Worm (Caenorhabditis elegans) whole organism, young adult: ENCODE data around the gene F17A9.5.

Source experiments
- C17E4.6 ChIP-seq: fragments of 200-800 bp; sonication (Bioruptor generic); IDR thresholded peaks from 2 replicates; pipeline ENCODE4 v1.3.6; 2022; ENCODE audit warnings: missing genetic modification reagents, missing genetic modification characterization, missing compliant biosample characterization
- F57A8.1 ChIP-seq: fragments of 200-800 bp; sonication (Bioruptor generic); optimal IDR thresholded peaks from 2 replicates; lab custom pipeline; 2018; ENCODE audit warnings: mild to moderate bottlenecking, missing genetic modification characterization, moderate library complexity, missing compliant biosample characterization
- F57C9.4 ChIP-seq: sonication (generic microtip); optimal IDR thresholded peaks from 2 replicates; lab custom pipeline; 2017; ENCODE audit warnings: mild to moderate bottlenecking, missing genetic modification characterization, missing compliant biosample characterization
- T07F8.4 ChIP-seq: sonication (generic microtip); optimal IDR thresholded peaks from 2 replicates; lab custom pipeline; 2016; ENCODE audit warnings: mild to moderate bottlenecking, missing genetic modification characterization, moderate library complexity, missing compliant biosample characterization
- Y53G8AR.9 ChIP-seq: fragments of 200-800 bp; sonication (Bioruptor generic); conservative IDR thresholded peaks from 2 replicates; pipeline ENCODE4 v1.3.6; 2022; ENCODE audit warnings: missing genetic modification reagents, missing genetic modification characterization, missing compliant biosample characterization
- Y67H2A.10 ChIP-seq: fragments of 200-800 bp; sonication (Bioruptor generic); conservative IDR thresholded peaks from 2 replicates; pipeline ENCODE4 v1.3.6; 2022; ENCODE audit warnings: missing genetic modification reagents, missing genetic modification characterization, missing compliant biosample characterization
- Y95B8A.8 ChIP-seq: fragments of 200-800 bp; sonication (Bioruptor generic); IDR thresholded peaks from 2 replicates; pipeline ENCODE4 v1.3.6; 2022; ENCODE audit warnings: missing genetic modification reagents, missing genetic modification characterization, missing compliant biosample characterization
- ama-1 ChIP-seq, 3 experiments: fragments of 150-350 bp in 1 of 3; sonication (generic microtip) in 2 of 3; optimal IDR thresholded peaks; 2 replicates each; lab custom pipeline; 2014 to 2018; ENCODE audit warnings: missing biosample characterization in 2 of 3, missing genetic modification characterization in 2 of 3, missing genetic modification reagents in 2 of 3
- aptf-2 ChIP-seq: fragments of 200-800 bp; sonication (Bioruptor generic); conservative IDR thresholded peaks from 2 replicates; pipeline ENCODE4 v1.3.6; 2022; ENCODE audit warnings: missing genetic modification reagents, missing genetic modification characterization, missing compliant biosample characterization
- atf-7 ChIP-seq: sonication (generic microtip); optimal IDR thresholded peaks from 2 replicates; lab custom pipeline; 2017; ENCODE audit warnings: mild to moderate bottlenecking, missing genetic modification characterization, missing compliant biosample characterization
- athp-1 ChIP-seq: sonication (generic microtip); optimal IDR thresholded peaks from 2 replicates; lab custom pipeline; 2017; ENCODE audit warnings: mild to moderate bottlenecking, missing genetic modification characterization, missing compliant biosample characterization
- cebp-1 ChIP-seq, 2 experiments: fragments of 200-800 bp in 1 of 2; sonication (Bioruptor generic) in 1 of 2; sonication (generic microtip) in 1 of 2; IDR thresholded peaks in 1 of 2; optimal IDR thresholded peaks in 1 of 2; 2 replicates each; pipeline versions ENCODE4 v1.3.6 to Lab custom; 2017 to 2022; ENCODE audit warnings: missing compliant biosample characterization in 2 of 2, missing genetic modification characterization in 2 of 2, mild to moderate bottlenecking in 1 of 2, missing genetic modification reagents in 1 of 2, moderate library complexity in 1 of 2
- ceh-27 ChIP-seq: fragments of 200-800 bp; sonication (Bioruptor generic); optimal IDR thresholded peaks from 2 replicates; lab custom pipeline; 2018; ENCODE audit warnings: mild to moderate bottlenecking, missing genetic modification characterization, moderate library complexity, missing compliant biosample characterization
- ceh-40 ChIP-seq: fragments of 200-800 bp; sonication (Bioruptor generic); IDR thresholded peaks from 2 replicates; pipeline ENCODE4 v1.3.6; 2022; ENCODE audit warnings: missing genetic modification characterization, missing compliant biosample characterization
- dpl-1 ChIP-seq: fragments of 150-350 bp; optimal IDR thresholded peaks from 2 replicates; lab custom pipeline; 2014; ENCODE audit warnings: missing biosample characterization, missing genetic modification reagents, missing genetic modification characterization
- fkh-3 ChIP-seq: sonication (generic microtip); optimal IDR thresholded peaks from 2 replicates; lab custom pipeline; 2016; ENCODE audit warnings: mild to moderate bottlenecking, missing genetic modification characterization, missing compliant biosample characterization
- gei-17 ChIP-seq: fragments of 200-800 bp; sonication (Bioruptor generic); optimal IDR thresholded peaks from 2 replicates; lab custom pipeline; 2018; ENCODE audit warnings: mild to moderate bottlenecking, missing genetic modification characterization, missing compliant biosample characterization
- him-1 ChIP-seq: sonication (generic microtip); optimal IDR thresholded peaks from 2 replicates; lab custom pipeline; 2016; ENCODE audit warnings: missing genotype, missing genetic modification reagents, missing genetic modification characterization, missing compliant biosample characterization
- hmg-1.2 ChIP-seq: fragments of 200-800 bp; sonication (Bioruptor generic); IDR thresholded peaks from 2 replicates; pipeline ENCODE4 v1.3.6; 2022; ENCODE audit warnings: missing genetic modification reagents, missing genetic modification characterization, missing compliant biosample characterization
- hmg-20 ChIP-seq: fragments of 200-800 bp; sonication (Bioruptor generic); IDR thresholded peaks from 2 replicates; pipeline ENCODE4 v1.3.6; 2022; ENCODE audit warnings: missing genetic modification reagents, missing genetic modification characterization, missing compliant biosample characterization
- lin-26 ChIP-seq: fragments of 200-800 bp; sonication (Bioruptor generic); IDR thresholded peaks from 2 replicates; pipeline ENCODE4 v1.3.6; 2022; ENCODE audit warnings: missing genetic modification reagents, missing genetic modification characterization, missing compliant biosample characterization
- mes-4 ChIP-seq: sonication (generic microtip); optimal IDR thresholded peaks from 2 replicates; lab custom pipeline; 2016; ENCODE audit warnings: missing genotype, missing genetic modification characterization, missing compliant biosample characterization
- nfyb-1 ChIP-seq: fragments of 200-800 bp; sonication (Bioruptor generic); IDR thresholded peaks from 2 replicates; pipeline ENCODE4 v1.3.6; 2022; ENCODE audit warnings: missing genetic modification reagents, missing genetic modification characterization, missing compliant biosample characterization
- nhr-179 ChIP-seq: sonication (generic microtip); optimal IDR thresholded peaks from 2 replicates; lab custom pipeline; 2016; ENCODE audit warnings: mild to moderate bottlenecking, missing genetic modification characterization, missing compliant biosample characterization
- nhr-80 ChIP-seq: sonication (generic microtip); optimal IDR thresholded peaks from 2 replicates; lab custom pipeline; 2016; ENCODE audit warnings: missing genetic modification characterization, missing compliant biosample characterization
- pbrm-1 ChIP-seq: fragments of 200-800 bp; sonication (Bioruptor generic); IDR thresholded peaks from 2 replicates; pipeline ENCODE4 v1.3.6; 2022; ENCODE audit warnings: missing genetic modification reagents, missing genetic modification characterization, missing compliant biosample characterization
- snpc-4 ChIP-seq, 5 experiments: fragments of 150-350 bp in 1 of 5; sonication (generic microtip) in 4 of 5; optimal IDR thresholded peaks; 2 replicates each; lab custom pipeline; 2014 to 2018; ENCODE audit warnings: missing genetic modification characterization in 5 of 5, missing biosample characterization in 3 of 5, antibody characterized with exemption in 2 of 5, mild to moderate bottlenecking in 2 of 5, missing compliant biosample characterization in 2 of 5, missing genotype in 2 of 5, moderate library complexity in 2 of 5, missing genetic modification reagents in 1 of 5
- somi-1 ChIP-seq: fragments of 200-800 bp; sonication (Bioruptor generic); optimal IDR thresholded peaks from 2 replicates; lab custom pipeline; 2018; ENCODE audit warnings: mild to moderate bottlenecking, missing genetic modification characterization, missing compliant biosample characterization
- tbp1 ChIP-seq: fragments of 200-800 bp; sonication (Bioruptor generic); optimal IDR thresholded peaks from 2 replicates; lab custom pipeline; 2018; ENCODE audit warnings: mild to moderate bottlenecking, missing genetic modification characterization, missing compliant biosample characterization
- tbx-9 ChIP-seq: sonication (generic microtip); optimal IDR thresholded peaks from 2 replicates; lab custom pipeline; 2016; ENCODE audit warnings: borderline replicate concordance, missing genetic modification characterization, inconsistent platforms, missing compliant biosample characterization
- tlf-1 ChIP-seq: fragments of 200-800 bp; sonication (Bioruptor generic); optimal IDR thresholded peaks from 2 replicates; lab custom pipeline; 2018; ENCODE audit warnings: mild to moderate bottlenecking, missing genetic modification characterization, missing compliant biosample characterization
- zfh-2 ChIP-seq: fragments of 200-800 bp; sonication (Bioruptor generic); conservative IDR thresholded peaks from 2 replicates; pipeline ENCODE4 v1.3.6; 2022; ENCODE audit warnings: missing genetic modification reagents, missing genetic modification characterization, missing compliant biosample characterization
- zim-3 ChIP-seq: sonication (generic microtip); optimal IDR thresholded peaks from 2 replicates; lab custom pipeline; 2017; ENCODE audit warnings: mild to moderate bottlenecking, missing genetic modification characterization, moderate library complexity, missing compliant biosample characterization
- ztf-3 ChIP-seq: fragments of 200-800 bp; sonication (Bioruptor generic); optimal IDR thresholded peaks from 2 replicates; lab custom pipeline; 2018; ENCODE audit warnings: mild to moderate bottlenecking, missing genetic modification characterization, missing compliant biosample characterization

The F17A9.5 gene

ce11 chrV:6100492-6101004, 12.2 kb downstream of the F17A9.5 start, which contains the start of gene crt-1 (continued):
- TF ChIP-seq C17E4.6 (GFP tag; lab: Robert Waterston, UW), result no peak
- TF ChIP-seq aptf-2, result no peak
- peak; percentile 99 for TF ChIP-seq zfh-2 (GFP tag; lab: Robert Waterston, UW)
- TF ChIP-seq nhr-80 (tag; lab: Kevin White, UChicago), result peak; percentile 89
- TF ChIP-seq him-1 (tag; lab: Kevin White, UChicago), result no peak
- no peak for TF ChIP-seq F57C9.4 (tag; lab: Kevin White, UChicago)
- TF ChIP-seq nfyb-1 (GFP tag; lab: Robert Waterston, UW), result peak; percentile 100
- no peak for TF ChIP-seq snpc-4 (GFP tag; optimal IDR thresholded peaks at IDR 0.05; lab: Kevin White, UChicago)
- peak; percentile 29 to 77 (median 56) for TF ChIP-seq snpc-4 (tag; optimal IDR thresholded peaks at IDR 0.05; lab: Kevin White, UChicago)
- TF ChIP-seq Y95B8A.8 (GFP tag; lab: Robert Waterston, UW), result no peak
- no peak for TF ChIP-seq athp-1 (tag; lab: Kevin White, UChicago)
- TF ChIP-seq ceh-40 (GFP tag; lab: Robert Waterston, UW), result no peak; the same call in 1 of the 2 replicates
- TF ChIP-seq fkh-3 (tag; lab: Kevin White, UChicago), result no peak
- peak; percentile 65; the same call in 1 of the 2 replicates for TF ChIP-seq lin-26 (GFP tag; lab: Robert Waterston, UW)
- peak; percentile 72 for TF ChIP-seq tlf-1
- TF ChIP-seq nhr-179 (tag; lab: Kevin White, UChicago), result no peak
- no peak for TF ChIP-seq F57A8.1 (GFP tag; lab: Kevin White, UChicago)
- TF ChIP-seq cebp-1 (GFP tag; IDR thresholded peaks at IDR 0.05; lab: Robert Waterston, UW), result no peak
- TF ChIP-seq cebp-1 (tag; optimal IDR thresholded peaks at IDR 0.05; lab: Kevin White, UChicago), result peak; percentile 85
- no peak for TF ChIP-seq mes-4 (tag; lab: Kevin White, UChicago)
- TF ChIP-seq zim-3 (tag; lab: Kevin White, UChicago), result no peak
- TF ChIP-seq pbrm-1 (GFP tag; lab: Robert Waterston, UW), result peak; percentile 87
- TF ChIP-seq gei-17 (GFP tag; lab: Kevin White, UChicago), result peak; percentile 66
- TF ChIP-seq Y53G8AR.9, result peak; percentile 77
- TF ChIP-seq ceh-27 (GFP tag; lab: Kevin White, UChicago), result peak; percentile 89
- TF ChIP-seq hmg-20 (GFP tag; lab: Robert Waterston, UW), result no peak
- peak; percentile 82 for TF ChIP-seq somi-1 (GFP tag; lab: Kevin White, UChicago)
- no peak for TF ChIP-seq dpl-1 (GFP tag; lab: Kevin White, UChicago)
- TF ChIP-seq tbx-9 (tag; lab: Kevin White, UChicago), result no peak
- no peak for TF ChIP-seq Y67H2A.10 (GFP tag; lab: Robert Waterston, UW)
- TF ChIP-seq tbp1 (GFP tag; lab: Kevin White, UChicago), result peak; percentile 63
- TF ChIP-seq T07F8.4 (tag; lab: Kevin White, UChicago), result no peak
- TF ChIP-seq, all 124 proteins: peak for 52

ce11 chrV:6099634-6100033, 13.2 kb downstream of the F17A9.5 start:
- TF ChIP-seq lin-26 (GFP tag; lab: Robert Waterston, UW) (0 out of 2 replicates have a peak, but pooled peaks have one; percentile 38), cebp-1 (GFP tag; IDR thresholded peaks at IDR 0.05; lab: Robert Waterston, UW) (no peak), cebp-1 (tag; optimal IDR thresholded peaks at IDR 0.05; lab: Kevin White, UChicago) (no peak), ztf-3 (GFP tag; lab: Kevin White, UChicago) (no peak), ama-1 (optimal IDR thresholded peaks at IDR 0.05; lab: Kevin White, UChicago) (no peak), ama-1 (GFP tag; optimal IDR thresholded peaks at IDR 0.05; lab: Kevin White, UChicago) (no peak), atf-7 (tag; lab: Kevin White, UChicago) (no peak), hmg-1.2 (GFP tag; lab: Robert Waterston, UW) (0 out of 2 replicates have a peak, but pooled peaks have one; percentile 9), tbp1 (GFP tag; lab: Kevin White, UChicago) (no peak)
